Worm (Caenorhabditis elegans): ENCODE results near the gene arp-6.
A peak's percentile ranks its signal among the peaks of the same experiment; 100 is the strongest.

arp-6 gene

ce11 chrII:8016167-8016566 is 21.0 kb downstream of the arp-6 start (continued):
- TF ChIP-seq pag-3 (tag; optimal IDR thresholded peaks at IDR 0.05; ENCODE audit: borderline replicate concordance, insufficient read depth) (no peak), fkh-4 (tag; optimal IDR thresholded peaks at IDR 0.05; ENCODE audit: borderline replicate concordance) (no peak), nhr-28 (tag; optimal IDR thresholded peaks at IDR 0.05) (no peak), xbp-1 (tag; optimal IDR thresholded peaks at IDR 0.05) (no peak), irx-1 (tag; optimal IDR thresholded peaks at IDR 0.05) (no peak), nhr-71 (tag; optimal IDR thresholded peaks at IDR 0.05) (peak; percentile 79), dpl-1 (GFP tag; optimal IDR thresholded peaks at IDR 0.05) (peak in 2 of 3 experiments; percentile 21 to 33), aha-1 (tag; optimal IDR thresholded peaks at IDR 0.05) (no peak), blmp-1 (tag; optimal IDR thresholded peaks at IDR 0.05) (peak; percentile 77), aly-2 (tag; optimal IDR thresholded peaks at IDR 0.05) (no peak), rnt-1 (tag; optimal IDR thresholded peaks at IDR 0.05) (peak; percentile 62), sup-37 (GFP tag; optimal IDR thresholded peaks at IDR 0.05) (no peak), hlh-17 (GFP tag; optimal IDR thresholded peaks at IDR 0.05; ENCODE audit: borderline replicate concordance) (no peak), nhr-11 (tag; optimal IDR thresholded peaks at IDR 0.05) (peak; percentile 41), hlh-4 (tag; optimal IDR thresholded peaks at IDR 0.05) (no peak), elt-3 (tag; optimal IDR thresholded peaks at IDR 0.05) (peak in 3 of 6 experiments; percentile 51 to 69 (median 67)), mab-9 (GFP tag; IDR thresholded peaks at IDR 0.05) (no peak), fkh-10 (GFP tag; optimal IDR thresholded peaks at IDR 0.05) (no peak), lsy-2 (tag; optimal IDR thresholded peaks at IDR 0.05) (peak; percentile 35 to 76), tbx-2 (tag; optimal IDR thresholded peaks at IDR 0.05) (peak; percentile 29), lin-15B (tag; optimal IDR thresholded peaks at IDR 0.05) (no peak), nhr-90 (tag; optimal IDR thresholded peaks at IDR 0.05; ENCODE audit: poor library complexity) (no peak), fkh-8 (tag; optimal IDR thresholded peaks at IDR 0.05) (no peak), skn-1 (tag; optimal IDR thresholded peaks at IDR 0.05) (peak; percentile 52), nhr-77 (tag; optimal IDR thresholded peaks at IDR 0.05) (no peak), efl-1 (optimal IDR thresholded peaks at IDR 0.05) (peak; percentile 18 to 31), efl-1 (GFP tag; optimal IDR thresholded peaks at IDR 0.05 in 1 of 2) (peak in 1 of 2 experiments; percentile 42), efl-3 (GFP tag; optimal IDR thresholded peaks at IDR 0.05) (no peak), egl-27 (tag; optimal IDR thresholded peaks at IDR 0.05) (no peak), ceh-88 (GFP tag; IDR thresholded peaks at IDR 0.05) (no peak), ama-1 (optimal IDR thresholded peaks at IDR 0.05) (no peak), nhr-84 (tag; optimal IDR thresholded peaks at IDR 0.05) (no peak), nhr-47 (tag; optimal IDR thresholded peaks at IDR 0.05) (peak; percentile 35), snpc-4 (tag; optimal IDR thresholded peaks at IDR 0.05) (no peak), unc-86 (tag; optimal IDR thresholded peaks at IDR 0.05) (no peak), nhr-76 (tag; optimal IDR thresholded peaks at IDR 0.05) (no peak), pqm-1 (tag; optimal IDR thresholded peaks at IDR 0.05) (no peak), C04F5.9 (tag; optimal IDR thresholded peaks at IDR 0.05) (no peak), C34B4.2 (tag; optimal IDR thresholded peaks at IDR 0.05) (no peak), nhr-85 (tag) (peak; percentile 64), dsc-1 (tag; optimal IDR thresholded peaks at IDR 0.05) (no peak), ets-5 (GFP tag; IDR thresholded peaks at IDR 0.05) (no peak), lin-35 (GFP tag; optimal IDR thresholded peaks at IDR 0.05) (peak in 1 of 2 experiments; percentile 54), fos-1 (tag; optimal IDR thresholded peaks at IDR 0.05) (no peak), unc-130 (tag; optimal IDR thresholded peaks at IDR 0.05) (peak; percentile 91), vab-15 (tag; optimal IDR thresholded peaks at IDR 0.05) (no peak), nhr-19 (GFP tag; conservative IDR thresholded peaks at IDR 0.05) (peak; percentile 77), nhr-20 (tag; optimal IDR thresholded peaks at IDR 0.05) (peak; percentile 70), hpl-2 (GFP tag; optimal IDR thresholded peaks at IDR 0.05) (no peak), egl-13 (tag; optimal IDR thresholded peaks at IDR 0.05) (no peak), unc-98 (GFP tag; IDR thresholded peaks at IDR 0.05) (no peak), mep-1 (tag; optimal IDR thresholded peaks at IDR 0.05) (peak; percentile 23), sox-4 (tag; optimal IDR thresholded peaks at IDR 0.05) (no peak), mef-2 (tag; optimal IDR thresholded peaks at IDR 0.05) (no peak), nhr-12 (tag; optimal IDR thresholded peaks at IDR 0.05) (no peak)

Measured in whole organism, L1 larva.